Worm (Caenorhabditis elegans): ENCODE results near the gene K10G6.9.

K10G6.9 gene

ce11 chrII:3952368-3952767 lies 19.7 kb upstream of the K10G6.9 start:
- peak in 1 of 6 experiments; percentile 13 for TF ChIP-seq elt-3 (tag; optimal IDR thresholded peaks at IDR 0.05)
- TF ChIP-seq Y116A8C.19 (tag; optimal IDR thresholded peaks at IDR 0.05; ENCODE audit: borderline replicate concordance) = no peak
- TF ChIP-seq nhr-19 (GFP tag; conservative IDR thresholded peaks at IDR 0.05) = no peak

ce11 chrII:3952967-3953366 lies 19.1 kb upstream of the K10G6.9 start:
- TF ChIP-seq ztf-11 (tag; optimal IDR thresholded peaks at IDR 0.05) (no peak), lsy-2 (tag; optimal IDR thresholded peaks at IDR 0.05) (peak in 1 of 2 experiments; percentile 6), elt-2 (tag; optimal IDR thresholded peaks at IDR 0.05) (peak; percentile 19), vab-15 (tag; optimal IDR thresholded peaks at IDR 0.05) (no peak), nhr-11 (tag; optimal IDR thresholded peaks at IDR 0.05) (no peak), nhr-85 (tag) (peak; percentile 66), xbp-1 (tag; optimal IDR thresholded peaks at IDR 0.05) (no peak), ceh-82 (tag; optimal IDR thresholded peaks at IDR 0.05) (no peak), sptf-1 (tag; optimal IDR thresholded peaks at IDR 0.05) (no peak), nhr-71 (tag; optimal IDR thresholded peaks at IDR 0.05) (peak; percentile 10), nhr-20 (tag; optimal IDR thresholded peaks at IDR 0.05) (no peak), lin-35 (GFP tag; optimal IDR thresholded peaks at IDR 0.05) (no peak), mep-1 (tag; optimal IDR thresholded peaks at IDR 0.05) (no peak), C04F5.9 (tag; optimal IDR thresholded peaks at IDR 0.05) (no peak), ets-5 (GFP tag; IDR thresholded peaks at IDR 0.05) (no peak), nhr-76 (tag; optimal IDR thresholded peaks at IDR 0.05) (no peak)

ce11 chrII:3954018-3954417 lies 18.0 kb upstream of the K10G6.9 start:
- TF ChIP-seq efl-1 (optimal IDR thresholded peaks at IDR 0.05) (no peak), efl-1 (GFP tag; optimal IDR thresholded peaks at IDR 0.05 in 1 of 2) (peak in 1 of 2 experiments; percentile 66), xbp-1 (tag; optimal IDR thresholded peaks at IDR 0.05) (no peak), elt-3 (tag; optimal IDR thresholded peaks at IDR 0.05) (peak in 1 of 6 experiments; percentile 7), elt-2 (tag; optimal IDR thresholded peaks at IDR 0.05) (peak; percentile 84), pax-3 (tag; optimal IDR thresholded peaks at IDR 0.05) (no peak), lin-14 (GFP tag; optimal IDR thresholded peaks at IDR 0.05) (peak; percentile 19)

- TF ChIP-seq nhr-77 (tag; optimal IDR thresholded peaks at IDR 0.05) (no peak), fkh-8 (tag; optimal IDR thresholded peaks at IDR 0.05) (peak; percentile 9), efl-1 (optimal IDR thresholded peaks at IDR 0.05) (no peak), efl-1 (GFP tag; optimal IDR thresholded peaks at IDR 0.05 in 1 of 2) (peak in 1 of 2 experiments; percentile 68), blmp-1 (tag; optimal IDR thresholded peaks at IDR 0.05) (peak; percentile 4), elt-2 (tag; optimal IDR thresholded peaks at IDR 0.05) (peak; percentile 27), irx-1 (tag; optimal IDR thresholded peaks at IDR 0.05) (no peak), lin-14 (GFP tag; optimal IDR thresholded peaks at IDR 0.05) (peak; percentile 44)
Measured at ce11 chrII:3954838-3955237, 17.2 kb upstream of the K10G6.9 start.

- TF ChIP-seq fkh-8 (tag; optimal IDR thresholded peaks at IDR 0.05) (peak; percentile 15), zag-1 (tag; optimal IDR thresholded peaks at IDR 0.05) (no peak), dsc-1 (tag; optimal IDR thresholded peaks at IDR 0.05) (peak; percentile 49), nhr-11 (tag; optimal IDR thresholded peaks at IDR 0.05) (no peak)
Measured at ce11 chrII:3955938-3956337, 16.1 kb upstream of the K10G6.9 start.

- no peak for TF ChIP-seq hlh-17 (GFP tag; optimal IDR thresholded peaks at IDR 0.05; ENCODE audit: borderline replicate concordance)
- TF ChIP-seq snu-23 (GFP tag; optimal IDR thresholded peaks at IDR 0.05) = peak; percentile 20
- no peak for TF ChIP-seq nhr-77 (tag; optimal IDR thresholded peaks at IDR 0.05)
- no peak for TF ChIP-seq zip-4 (GFP tag; optimal IDR thresholded peaks at IDR 0.05)
- no peak for TF ChIP-seq alr-1 (tag; optimal IDR thresholded peaks at IDR 0.05; ENCODE audit: borderline replicate concordance)
- no peak for TF ChIP-seq unc-130 (tag; optimal IDR thresholded peaks at IDR 0.05)
- peak; percentile 32 for TF ChIP-seq dsc-1 (tag; optimal IDR thresholded peaks at IDR 0.05)
- TF ChIP-seq nhr-20 (tag; optimal IDR thresholded peaks at IDR 0.05) = no peak
- no peak for TF ChIP-seq C34B4.2 (tag; optimal IDR thresholded peaks at IDR 0.05)
- TF ChIP-seq ceh-82 (tag; optimal IDR thresholded peaks at IDR 0.05) = peak in 1 of 3 experiments; percentile 15
- no peak for TF ChIP-seq sup-37 (GFP tag; optimal IDR thresholded peaks at IDR 0.05)
- no peak for TF ChIP-seq nhr-76 (tag; optimal IDR thresholded peaks at IDR 0.05)
- TF ChIP-seq irx-1 (tag; optimal IDR thresholded peaks at IDR 0.05) = peak; percentile 41
- peak; percentile 46 for TF ChIP-seq nhr-71 (tag; optimal IDR thresholded peaks at IDR 0.05)
- no peak for TF ChIP-seq lin-35 (GFP tag; optimal IDR thresholded peaks at IDR 0.05)
- no peak for TF ChIP-seq unc-62 (GFP tag; optimal IDR thresholded peaks at IDR 0.05)
- TF ChIP-seq ztf-4 (tag; optimal IDR thresholded peaks at IDR 0.05) = peak; percentile 2
- no peak for TF ChIP-seq C04F5.9 (tag; optimal IDR thresholded peaks at IDR 0.05)
- TF ChIP-seq pag-3 (tag; optimal IDR thresholded peaks at IDR 0.05; ENCODE audit: borderline replicate concordance, insufficient read depth) = peak; percentile 30
- TF ChIP-seq rnt-1 (tag; optimal IDR thresholded peaks at IDR 0.05) = peak; percentile 34
- no peak for TF ChIP-seq C16A3.4 (tag; optimal IDR thresholded peaks at IDR 0.05)
- no peak for TF ChIP-seq F16B12.6 (tag; optimal IDR thresholded peaks at IDR 0.05)
Measured at ce11 chrII:3956744-3957143, 15.3 kb upstream of the K10G6.9 start.

Measured in whole organism, L1 larva.